Worm (Caenorhabditis elegans): Measurements from ENCODE around the gene M195.2.

DNA sequence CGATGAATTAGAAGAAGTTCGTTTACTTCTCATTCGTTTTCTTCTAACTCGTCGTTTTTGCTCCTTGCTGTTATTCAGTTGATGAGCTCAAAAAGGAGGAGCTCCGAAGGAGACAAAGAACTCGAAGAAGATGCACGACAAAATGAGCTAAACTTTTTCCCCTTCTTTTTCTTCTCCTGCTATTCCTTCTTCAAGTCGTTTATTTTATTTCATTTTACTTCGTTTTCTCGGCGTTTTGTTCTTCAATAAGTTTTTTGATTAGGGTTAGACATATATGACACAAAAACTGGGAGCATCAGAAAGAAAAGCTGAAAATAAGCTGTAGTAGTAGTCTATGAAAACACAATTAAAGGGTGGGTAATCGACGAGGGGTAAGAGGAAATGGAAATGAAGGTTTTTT is 48.5 kb upstream of the M195.2 start:
- TF ChIP-seq dao-5 (tag; optimal IDR thresholded peaks at IDR 0.05) (no peak), him-1 (tag; optimal IDR thresholded peaks at IDR 0.05) (no peak), W03F9.2 (tag; optimal IDR thresholded peaks at IDR 0.05) (no peak)
